Worm (Caenorhabditis elegans) whole organism, young adult: ENCODE measurements around the gene F54D5.23.

ENCODE experiments used
- B0261.1 ChIP-seq: sonication (generic microtip); optimal IDR thresholded peaks from 2 replicates; lab custom pipeline; 2016; ENCODE audit warnings: mild to moderate bottlenecking, missing genetic modification characterization, moderate library complexity, missing compliant biosample characterization
- D2030.7 ChIP-seq: fragments of 200-800 bp; sonication (Bioruptor generic); IDR thresholded peaks from 2 replicates; pipeline ENCODE4 v1.3.6; 2022; ENCODE audit warnings: missing genetic modification reagents, missing genetic modification characterization, missing compliant biosample characterization
- F33H1.4 ChIP-seq: fragments of 200-800 bp; sonication (Bioruptor generic); IDR thresholded peaks from 2 replicates; pipeline ENCODE4 v1.3.6; 2022; ENCODE audit warnings: missing genetic modification reagents, missing genetic modification characterization, missing compliant biosample characterization
- F37B4.10 ChIP-seq: fragments of 200-800 bp; sonication (Bioruptor generic); IDR thresholded peaks from 2 replicates; pipeline ENCODE4 v1.3.6; 2022; ENCODE audit warnings: missing genetic modification characterization, missing compliant biosample characterization
- F49E8.2 ChIP-seq: sonication (generic microtip); optimal IDR thresholded peaks from 3 replicates; lab custom pipeline; 2017; ENCODE audit warnings: missing genetic modification characterization, mild to moderate bottlenecking, missing compliant biosample characterization, antibody characterized with exemption, moderate library complexity; ENCODE audit not compliant: insufficient read depth
- K12H6.12 ChIP-seq: fragments of 200-800 bp; sonication (Bioruptor generic); optimal IDR thresholded peaks from 2 replicates; lab custom pipeline; 2018; ENCODE audit warnings: mild to moderate bottlenecking, missing genetic modification characterization, missing compliant biosample characterization
- aptf-2 ChIP-seq: fragments of 200-800 bp; sonication (Bioruptor generic); conservative IDR thresholded peaks from 2 replicates; pipeline ENCODE4 v1.3.6; 2022; ENCODE audit warnings: missing genetic modification reagents, missing genetic modification characterization, missing compliant biosample characterization
- atf-7 ChIP-seq: sonication (generic microtip); optimal IDR thresholded peaks from 2 replicates; lab custom pipeline; 2017; ENCODE audit warnings: mild to moderate bottlenecking, missing genetic modification characterization, missing compliant biosample characterization
- attf-3 ChIP-seq: fragments of 200-800 bp; sonication (Bioruptor generic); conservative IDR thresholded peaks from 2 replicates; pipeline ENCODE4 v1.3.6; 2022; ENCODE audit warnings: missing genetic modification reagents, missing genetic modification characterization, missing compliant biosample characterization
- bed-1 ChIP-seq: fragments of 200-800 bp; sonication (Bioruptor generic); IDR thresholded peaks from 2 replicates; pipeline ENCODE4 v1.3.6; 2022; ENCODE audit warnings: missing genetic modification reagents, missing genetic modification characterization, missing compliant biosample characterization
- cebp-2 ChIP-seq: fragments of 200-800 bp; sonication (Bioruptor generic); IDR thresholded peaks from 2 replicates; pipeline ENCODE4 v1.3.6; 2022; ENCODE audit warnings: missing genetic modification characterization, missing compliant biosample characterization
- ceh-91 ChIP-seq: fragments of 200-800 bp; sonication (Bioruptor generic); IDR thresholded peaks from 2 replicates; pipeline ENCODE4 v1.3.6; 2022; ENCODE audit warnings: missing genetic modification reagents, missing genetic modification characterization, missing compliant biosample characterization
- dpff-1 ChIP-seq: sonication (generic microtip); optimal IDR thresholded peaks from 2 replicates; lab custom pipeline; 2017; ENCODE audit warnings: mild to moderate bottlenecking, missing genetic modification characterization, missing compliant biosample characterization
- dpl-1 ChIP-seq: fragments of 150-350 bp; optimal IDR thresholded peaks from 2 replicates; lab custom pipeline; 2014; ENCODE audit warnings: missing biosample characterization, missing genetic modification reagents, missing genetic modification characterization
- efl-1 ChIP-seq: fragments of 150-350 bp; optimal IDR thresholded peaks from 2 replicates; lab custom pipeline; 2014; ENCODE audit warnings: missing biosample characterization, missing genetic modification reagents, missing genetic modification characterization
- him-1 ChIP-seq: sonication (generic microtip); optimal IDR thresholded peaks from 2 replicates; lab custom pipeline; 2016; ENCODE audit warnings: missing genotype, missing genetic modification reagents, missing genetic modification characterization, missing compliant biosample characterization
- hlh-26 ChIP-seq: fragments of 200-800 bp; sonication (Bioruptor generic); conservative IDR thresholded peaks from 2 replicates; pipeline ENCODE4 v1.3.6; 2022; ENCODE audit warnings: missing genetic modification reagents, missing genetic modification characterization, missing compliant biosample characterization
- let-526 ChIP-seq: fragments of 200-800 bp; sonication (Bioruptor generic); IDR thresholded peaks from 2 replicates; pipeline ENCODE4 v1.3.6; 2022; ENCODE audit warnings: missing genetic modification reagents, missing genetic modification characterization, missing compliant biosample characterization
- lin-54 ChIP-seq: fragments of 200-800 bp; sonication (Bioruptor generic); optimal IDR thresholded peaks from 2 replicates; lab custom pipeline; 2018; ENCODE audit warnings: mild to moderate bottlenecking, missing genetic modification characterization, missing compliant biosample characterization
- lsl-1 ChIP-seq: fragments of 200-800 bp; sonication (Bioruptor generic); optimal IDR thresholded peaks from 2 replicates; lab custom pipeline; 2018; ENCODE audit warnings: mild to moderate bottlenecking, missing genetic modification characterization, moderate library complexity, missing compliant biosample characterization
- madf-10 ChIP-seq: sonication (generic microtip); optimal IDR thresholded peaks from 2 replicates; lab custom pipeline; 2016; ENCODE audit warnings: mild to moderate bottlenecking, missing genetic modification characterization, missing compliant biosample characterization
- madf-6 ChIP-seq: fragments of 200-800 bp; sonication (Bioruptor generic); IDR thresholded peaks from 2 replicates; pipeline ENCODE4 v1.3.6; 2022; ENCODE audit warnings: missing genetic modification reagents, missing genetic modification characterization, missing compliant biosample characterization
- nfyb-1 ChIP-seq: fragments of 200-800 bp; sonication (Bioruptor generic); IDR thresholded peaks from 2 replicates; pipeline ENCODE4 v1.3.6; 2022; ENCODE audit warnings: missing genetic modification reagents, missing genetic modification characterization, missing compliant biosample characterization
- nhr-80 ChIP-seq: sonication (generic microtip); optimal IDR thresholded peaks from 2 replicates; lab custom pipeline; 2016; ENCODE audit warnings: missing genetic modification characterization, missing compliant biosample characterization
- pbrm-1 ChIP-seq: fragments of 200-800 bp; sonication (Bioruptor generic); IDR thresholded peaks from 2 replicates; pipeline ENCODE4 v1.3.6; 2022; ENCODE audit warnings: missing genetic modification reagents, missing genetic modification characterization, missing compliant biosample characterization
- snpc-4 ChIP-seq, 5 experiments: fragments of 150-350 bp in 1 of 5; sonication (generic microtip) in 4 of 5; optimal IDR thresholded peaks; 2 replicates each; lab custom pipeline; 2014 to 2018; ENCODE audit warnings: missing genetic modification characterization in 5 of 5, missing biosample characterization in 3 of 5, antibody characterized with exemption in 2 of 5, mild to moderate bottlenecking in 2 of 5, missing compliant biosample characterization in 2 of 5, missing genotype in 2 of 5, moderate library complexity in 2 of 5, missing genetic modification reagents in 1 of 5
- tbp1 ChIP-seq: fragments of 200-800 bp; sonication (Bioruptor generic); optimal IDR thresholded peaks from 2 replicates; lab custom pipeline; 2018; ENCODE audit warnings: mild to moderate bottlenecking, missing genetic modification characterization, missing compliant biosample characterization
- xnd-1 ChIP-seq: sonication (generic microtip); optimal IDR thresholded peaks from 2 replicates; lab custom pipeline; 2016; ENCODE audit warnings: missing genotype, missing genetic modification reagents, missing genetic modification characterization, missing compliant biosample characterization
- zfh-2 ChIP-seq: fragments of 200-800 bp; sonication (Bioruptor generic); conservative IDR thresholded peaks from 2 replicates; pipeline ENCODE4 v1.3.6; 2022; ENCODE audit warnings: missing genetic modification reagents, missing genetic modification characterization, missing compliant biosample characterization
- ztf-3 ChIP-seq: fragments of 200-800 bp; sonication (Bioruptor generic); optimal IDR thresholded peaks from 2 replicates; lab custom pipeline; 2018; ENCODE audit warnings: mild to moderate bottlenecking, missing genetic modification characterization, missing compliant biosample characterization

F54D5.23 gene

DNA sequence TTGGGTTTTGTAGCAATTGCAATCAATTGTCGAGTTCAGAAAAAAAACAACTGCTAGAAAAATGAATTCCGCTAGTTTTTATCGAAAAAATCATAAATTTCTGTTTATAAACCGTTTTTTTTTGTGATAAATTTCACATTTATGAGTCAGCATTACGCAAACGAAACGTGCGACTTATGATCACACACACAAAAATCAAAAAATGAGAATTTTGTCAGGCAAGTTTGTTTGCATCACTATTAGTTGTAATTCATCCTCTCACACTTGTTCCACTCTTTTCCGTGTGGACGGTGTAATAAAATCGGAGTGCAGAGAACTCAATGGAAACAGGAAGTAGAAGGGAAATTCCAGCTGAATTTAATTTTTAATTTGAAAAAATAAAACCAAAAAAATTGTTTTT is 8.3 kb upstream of the F54D5.23 start, which contains the start of gene pcs-1:
pcs-1 (minus strand) TSS at position 344 of the 400 bp plus-strand sequence.
- TF ChIP-seq nhr-80 (tag; lab: Kevin White, UChicago), result peak; percentile 7
- no peak for TF ChIP-seq him-1

DNA sequence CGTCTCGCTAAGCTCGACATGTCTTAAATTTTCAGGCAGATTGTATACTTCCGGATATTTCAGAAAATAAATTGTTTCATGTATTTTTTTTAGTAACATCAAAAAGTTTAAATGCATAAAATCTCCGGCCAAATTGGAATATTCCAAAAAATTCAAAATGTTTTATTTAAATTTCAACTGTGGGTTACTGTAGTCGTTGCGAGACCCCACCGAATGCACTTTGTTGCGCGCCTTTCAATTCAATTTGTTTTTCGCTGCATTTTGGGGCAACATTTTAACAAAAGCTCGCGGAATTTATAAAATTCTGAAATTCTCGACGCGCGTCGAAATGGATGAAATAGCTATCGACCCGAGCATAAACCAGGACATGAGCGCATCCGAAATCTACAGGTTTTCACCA is 3.9 kb upstream of the F54D5.23 start, which contains the start of gene F54D5.2:
F54D5.2 (plus strand) TSS at position 237 of the 400 bp plus-strand sequence.
- TF ChIP-seq F49E8.2, result peak; percentile 32
- peak; percentile 74 for TF ChIP-seq lin-54 (GFP tag; lab: Kevin White, UChicago)
- TF ChIP-seq dpl-1 (GFP tag; lab: Kevin White, UChicago), result peak; percentile 9
- TF ChIP-seq F37B4.10 (GFP tag; lab: Robert Waterston, UW), result no peak
- peak; percentile 39 for TF ChIP-seq efl-1 (GFP tag; lab: Kevin White, UChicago)
- TF ChIP-seq F33H1.4 (GFP tag; lab: Robert Waterston, UW), result peak; percentile 84
- TF ChIP-seq ceh-91 (GFP tag; lab: Robert Waterston, UW), result 0 out of 2 replicates have a peak, but pooled peaks have one; percentile 31
- TF ChIP-seq madf-6 (GFP tag; lab: Robert Waterston, UW), result peak; percentile 79
- TF ChIP-seq dpff-1, result no peak
- TF ChIP-seq D2030.7 (GFP tag; lab: Robert Waterston, UW), result 0 out of 2 replicates have a peak, but pooled peaks have one; percentile 12
- TF ChIP-seq xnd-1 (tag; lab: Kevin White, UChicago), result peak; percentile 62
- TF ChIP-seq lsl-1 (GFP tag; lab: Kevin White, UChicago), result peak; percentile 89
- no peak for TF ChIP-seq K12H6.12 (tag; lab: Kevin White, UChicago)

DNA sequence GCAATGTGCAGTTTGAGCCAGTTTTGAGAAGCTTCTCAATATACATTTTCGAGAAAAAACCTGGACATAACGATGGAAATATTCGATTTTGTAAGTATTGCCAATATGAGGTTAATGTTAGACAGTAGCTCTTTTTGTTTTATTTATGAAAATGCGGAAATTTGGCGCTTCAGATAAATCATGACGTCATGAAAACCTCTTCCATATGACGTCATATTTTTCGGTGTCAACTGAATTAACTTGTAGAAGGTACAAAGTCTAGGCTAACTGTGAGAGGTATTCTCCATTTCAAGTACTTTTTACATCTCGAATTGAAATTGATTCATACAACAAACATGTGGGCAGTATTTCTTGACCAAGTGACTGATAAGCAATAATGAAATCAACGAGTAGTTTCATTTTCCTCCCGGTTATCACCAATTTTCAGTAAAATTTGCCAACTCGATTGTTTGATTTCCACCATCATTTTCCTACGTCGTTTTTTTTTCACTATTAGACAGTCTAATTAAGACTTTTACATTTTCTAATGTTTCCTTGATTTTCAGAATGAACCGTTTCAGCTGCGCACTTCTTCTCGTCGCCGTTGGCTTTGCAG is 2.3 kb upstream of the F54D5.23 start, which contains the start of gene F54D5.3:
F54D5.3 (plus strand) TSS at position 546 of the 595 bp plus-strand sequence.
- TF ChIP-seq nhr-80 (tag; lab: Kevin White, UChicago) (peak; percentile 65), aptf-2 (GFP tag; lab: Robert Waterston, UW) (no peak), atf-7 (tag; lab: Kevin White, UChicago) (peak; percentile 42)
- TF ChIP-seq, all 124 proteins: peak for 2

DNA sequence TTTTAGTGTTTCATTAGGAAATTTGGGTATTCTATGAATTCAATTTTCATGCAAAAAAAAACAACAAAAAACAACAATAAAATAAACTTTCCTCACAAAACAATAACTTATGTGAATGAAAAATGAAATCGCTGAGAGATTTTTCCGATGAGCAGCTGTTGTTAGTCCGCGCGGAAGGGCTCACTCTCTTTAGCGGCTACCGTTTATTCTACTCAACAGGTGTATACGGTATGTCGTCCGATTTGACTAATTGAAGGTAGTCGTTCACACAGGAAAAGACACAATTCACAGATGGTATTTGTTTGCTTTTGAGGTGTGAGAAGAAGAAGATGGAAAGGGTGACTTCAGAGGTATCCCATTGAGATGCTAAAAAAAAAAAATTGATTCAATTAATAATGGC is 417 bp downstream of the F54D5.23 start:
- TF ChIP-seq attf-3, result no peak
- no peak for TF ChIP-seq hlh-26 (GFP tag; lab: Robert Waterston, UW)
- no peak for TF ChIP-seq zfh-2 (GFP tag; lab: Robert Waterston, UW)
- TF ChIP-seq tbp1, result no peak
- no peak for TF ChIP-seq madf-10 (tag; lab: Kevin White, UChicago)
- TF ChIP-seq pbrm-1, result no peak
- TF ChIP-seq ztf-3 (GFP tag; lab: Kevin White, UChicago), result no peak
- no peak for TF ChIP-seq xnd-1 (tag; lab: Kevin White, UChicago)
- no peak for TF ChIP-seq cebp-2 (GFP tag; lab: Robert Waterston, UW)
- no peak for TF ChIP-seq nfyb-1 (GFP tag; lab: Robert Waterston, UW)
- TF ChIP-seq bed-1, result no peak
- no peak for TF ChIP-seq B0261.1 (tag; lab: Kevin White, UChicago)
- TF ChIP-seq snpc-4 (GFP tag; optimal IDR thresholded peaks at IDR 0.05; lab: Kevin White, UChicago), result no peak
- no peak for TF ChIP-seq snpc-4 (tag; optimal IDR thresholded peaks at IDR 0.05; lab: Kevin White, UChicago)
- no peak for TF ChIP-seq let-526 (GFP tag; lab: Robert Waterston, UW)
